Worm (Caenorhabditis elegans) whole organism, early embryonic: ENCODE measurements around the gene ZK1248.20.

Source experiments
- B0310.2 ChIP-seq: sonication (generic microtip); optimal IDR thresholded peaks from 2 replicates; lab custom pipeline; 2016; ENCODE audit warnings: mild to moderate bottlenecking, missing genetic modification characterization, missing compliant biosample characterization
- F13C5.2 ChIP-seq: sonication (generic microtip); optimal IDR thresholded peaks from 2 replicates; lab custom pipeline; 2017; ENCODE audit warnings: mild to moderate bottlenecking, missing genetic modification characterization, inconsistent platforms, missing compliant biosample characterization
- aly-1 ChIP-seq: sonication (generic microtip); optimal IDR thresholded peaks from 2 replicates; lab custom pipeline; 2016; ENCODE audit warnings: missing genetic modification characterization, missing compliant biosample characterization
- ama-1 ChIP-seq: fragments of 150-350 bp; optimal IDR thresholded peaks from 2 replicates; lab custom pipeline; 2014
- ceh-36 ChIP-seq: sonication (generic microtip); optimal IDR thresholded peaks from 2 replicates; lab custom pipeline; 2016; ENCODE audit warnings: missing genetic modification characterization, inconsistent platforms, missing compliant biosample characterization
- ets-7 ChIP-seq: sonication (generic microtip); optimal IDR thresholded peaks from 2 replicates; lab custom pipeline; 2016; ENCODE audit warnings: missing genotype, missing genetic modification characterization, missing compliant biosample characterization
- flt-1 ChIP-seq: fragments of 200-800 bp; sonication (Bioruptor generic); IDR thresholded peaks from 2 replicates; pipeline ENCODE4 v1.3.6; 2022; ENCODE audit warnings: missing genetic modification characterization, missing compliant biosample characterization
- hmbx-1 ChIP-seq: sonication (generic microtip); optimal IDR thresholded peaks from 2 replicates; lab custom pipeline; 2016; ENCODE audit warnings: mild to moderate bottlenecking, missing genetic modification characterization, missing compliant biosample characterization
- hmg-4 ChIP-seq: fragments of 200-800 bp; sonication (Bioruptor generic); optimal IDR thresholded peaks from 2 replicates; lab custom pipeline; 2018; ENCODE audit warnings: mild to moderate bottlenecking, missing genetic modification characterization, missing compliant biosample characterization
- hnd-1 ChIP-seq: sonication (generic microtip); optimal IDR thresholded peaks from 2 replicates; lab custom pipeline; 2016; ENCODE audit warnings: missing genetic modification characterization, missing compliant biosample characterization
- tbx-11 ChIP-seq: fragments of 200-800 bp; sonication (Bioruptor generic); IDR thresholded peaks from 2 replicates; pipeline ENCODE4 v1.3.6; 2022; ENCODE audit warnings: missing genetic modification characterization, missing compliant biosample characterization
- tra-4 ChIP-seq: sonication (generic microtip); optimal IDR thresholded peaks from 2 replicates; lab custom pipeline; 2017; ENCODE audit warnings: missing genetic modification characterization, missing compliant biosample characterization

DNA sequence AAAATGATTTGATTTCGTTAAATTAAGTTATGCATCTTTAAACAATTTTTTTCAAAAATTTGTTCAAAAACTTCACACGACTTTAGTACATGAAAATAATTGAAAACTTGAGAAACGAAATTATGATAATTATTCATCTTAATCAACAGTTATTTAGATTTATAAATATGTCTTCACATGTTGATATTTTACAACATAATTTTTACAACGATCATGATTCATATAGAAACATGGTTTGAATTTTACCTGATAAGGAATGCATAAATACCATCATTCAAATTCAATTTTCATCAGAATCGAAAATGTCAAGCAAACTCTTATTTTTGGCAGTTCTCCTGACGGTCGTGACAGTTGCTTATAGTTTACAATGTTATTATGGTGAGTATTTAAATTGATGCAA lies 47.4 kb downstream of the ZK1248.20 start, which contains the start of gene tag-234:
- no peak for TF ChIP-seq hmbx-1 (tag; lab: Kevin White, UChicago)
- TF ChIP-seq ceh-36 (tag; lab: Kevin White, UChicago) = no peak
- TF ChIP-seq tbx-11 = no peak
- TF ChIP-seq F13C5.2 = no peak
- no peak for TF ChIP-seq ama-1
- no peak for TF ChIP-seq flt-1 (GFP tag; lab: Robert Waterston, UW)
- no peak for TF ChIP-seq hnd-1
- TF ChIP-seq B0310.2 (tag; lab: Kevin White, UChicago) = no peak
- no peak for TF ChIP-seq ets-7 (tag; lab: Kevin White, UChicago)
- TF ChIP-seq aly-1 (tag; lab: Kevin White, UChicago) = no peak
- TF ChIP-seq tra-4 (tag; lab: Kevin White, UChicago) = no peak
- no peak for TF ChIP-seq hmg-4 (GFP tag; lab: Kevin White, UChicago)
